Fruit fly (Drosophila melanogaster) whole organism, embryonic: ENCODE data around the gene ppk24.

ENCODE experiments used
- ATbp ChIP-seq: fragments of 200-800 bp; sonication (Bioruptor generic); optimal IDR thresholded peaks from 2 replicates; lab custom pipeline; 2017; ENCODE audit warnings: missing biosample characterization, mild to moderate bottlenecking, missing genetic modification characterization, missing genetic modification reagents
- Bdp1 ChIP-seq: fragments of 200-800 bp; sonication (Bioruptor generic); optimal IDR thresholded peaks from 3 replicates; lab custom pipeline; 2016; ENCODE audit warnings: missing biosample characterization, missing genetic modification characterization
- Blimp-1 ChIP-seq: fragments of 200-800 bp; sonication (Bioruptor generic); optimal IDR thresholded peaks from 3 replicates; lab custom pipeline; 2018; ENCODE audit warnings: missing biosample characterization, missing genetic modification characterization, mild to moderate bottlenecking, moderate library complexity, missing genetic modification reagents
- CG11695 ChIP-seq: fragments of 200-800 bp; sonication (Bioruptor generic); IDR thresholded peaks from 3 replicates; pipeline ENCODE4 v1.3.6; 2022; ENCODE audit warnings: missing biosample characterization, missing genetic modification characterization
- CG12942 ChIP-seq: fragments of 200-800 bp; sonication (Bioruptor generic); optimal IDR thresholded peaks from 3 replicates; lab custom pipeline; 2016; ENCODE audit warnings: missing biosample characterization, missing genetic modification characterization
- CG14860 ChIP-seq: fragments of 200-800 bp; sonication (Bioruptor generic); IDR thresholded peaks from 3 replicates; pipeline ENCODE4 v1.3.6; 2022; ENCODE audit warnings: missing biosample characterization, missing genetic modification characterization; ENCODE audit not compliant: partially characterized antibody
- CG17361 ChIP-seq: fragments of 200-800 bp; sonication (Bioruptor generic); IDR thresholded peaks from 3 replicates; pipeline ENCODE4 v1.3.6; 2022; ENCODE audit warnings: missing biosample characterization, missing genetic modification characterization
- CG17568 ChIP-seq: fragments of 200-800 bp; sonication (Bioruptor generic); optimal IDR thresholded peaks from 2 replicates; lab custom pipeline; 2018; ENCODE audit warnings: missing biosample characterization, mild to moderate bottlenecking, missing genetic modification characterization, moderate library complexity
- CG1832 ChIP-seq: fragments of 200-800 bp; sonication (Bioruptor generic); optimal IDR thresholded peaks from 2 replicates; lab custom pipeline; 2017; ENCODE audit warnings: missing biosample characterization, mild to moderate bottlenecking, missing genetic modification characterization, inconsistent platforms
- CG18599 ChIP-seq: fragments of 200-800 bp; sonication (Bioruptor generic); optimal IDR thresholded peaks from 3 replicates; lab custom pipeline; 2017; ENCODE audit warnings: missing biosample characterization, missing genetic modification characterization, mild to moderate bottlenecking, moderate library complexity, missing genetic modification reagents
- CG3995 ChIP-seq: fragments of 200-800 bp; sonication (Bioruptor generic); optimal IDR thresholded peaks from 3 replicates; lab custom pipeline; 2016; ENCODE audit warnings: missing biosample characterization, missing genetic modification characterization
- CG4360 ChIP-seq: fragments of 200-800 bp; sonication (Bioruptor generic); IDR thresholded peaks from 2 replicates; pipeline ENCODE4 v1.3.6; 2022; ENCODE audit warnings: missing biosample characterization, missing genetic modification characterization
- CG8281 ChIP-seq: fragments of 200-800 bp; sonication (Bioruptor generic); optimal IDR thresholded peaks from 2 replicates; lab custom pipeline; 2018; ENCODE audit warnings: missing biosample characterization, mild to moderate bottlenecking, missing genetic modification characterization, moderate library complexity
- CG8388 ChIP-seq: fragments of 200-800 bp; sonication (Bioruptor generic); optimal IDR thresholded peaks from 2 replicates; lab custom pipeline; 2019; ENCODE audit warnings: missing biosample characterization, mild to moderate bottlenecking, missing genetic modification characterization, moderate library complexity
- CG9215 ChIP-seq: fragments of 200-800 bp; sonication (Bioruptor generic); IDR thresholded peaks from 2 replicates; pipeline ENCODE4 v1.3.6; 2022; ENCODE audit warnings: missing biosample characterization, missing genetic modification characterization
- Deaf1 ChIP-seq: fragments of 200-800 bp; optimal IDR thresholded peaks from 3 replicates; lab custom pipeline; 2019; ENCODE audit warnings: missing biosample characterization, mild to moderate bottlenecking, missing genetic modification characterization, moderate library complexity
- Hey ChIP-seq: fragments of 200-800 bp; sonication (Bioruptor generic); optimal IDR thresholded peaks from 3 replicates; lab custom pipeline; 2018; ENCODE audit warnings: missing biosample characterization, mild to moderate bottlenecking, missing genetic modification characterization
- HmgZ ChIP-seq: fragments of 200-800 bp; sonication (Bioruptor generic); optimal IDR thresholded peaks from 2 replicates; lab custom pipeline; 2018; ENCODE audit warnings: missing biosample characterization, mild to moderate bottlenecking, missing genetic modification characterization
- Jarid2 ChIP-seq: fragments of 200-800 bp; sonication (Bioruptor generic); optimal IDR thresholded peaks from 3 replicates; lab custom pipeline; 2017; ENCODE audit warnings: mild to moderate bottlenecking, missing biosample characterization, missing genetic modification reagents, missing genetic modification characterization
- MESR4 ChIP-seq: fragments of 200-800 bp; sonication (Bioruptor generic); optimal IDR thresholded peaks from 2 replicates; lab custom pipeline; 2018; ENCODE audit warnings: missing biosample characterization, mild to moderate bottlenecking, missing genetic modification characterization, moderate library complexity
- Ravus ChIP-seq: fragments of 200-800 bp; sonication (Bioruptor generic); IDR thresholded peaks from 2 replicates; pipeline ENCODE4 v1.3.6; 2022; ENCODE audit warnings: missing biosample characterization, missing genetic modification characterization
- Sry-β ChIP-seq: fragments of 200-800 bp; sonication (Bioruptor generic); optimal IDR thresholded peaks from 2 replicates; lab custom pipeline; 2018; ENCODE audit warnings: missing biosample characterization, mild to moderate bottlenecking, missing genetic modification characterization, moderate library complexity
- Stat92E ChIP-seq, 3 experiments: fragments of >200 bp in 2 of 3; fragments of 200-800 bp in 1 of 3; sonication (Bioruptor generic) in 1 of 3; optimal IDR thresholded peaks; 2 replicates each; lab custom pipeline; 2017 to 2019; ENCODE audit warnings: missing biosample characterization in 3 of 3, missing genetic modification characterization in 3 of 3, mild to moderate bottlenecking in 1 of 3, moderate library complexity in 1 of 3
- abd-A ChIP-seq: fragments of 200-800 bp; sonication (Bioruptor generic); optimal IDR thresholded peaks from 3 replicates; lab custom pipeline; 2019; ENCODE audit warnings: missing biosample characterization, mild to moderate bottlenecking, missing genetic modification characterization, moderate library complexity
- bowl ChIP-seq: fragments of 200-800 bp; sonication (Bioruptor generic); IDR thresholded peaks from 2 replicates; pipeline ENCODE4 v1.3.6; 2022; ENCODE audit warnings: missing biosample characterization, missing genetic modification characterization
- cad ChIP-seq: fragments of >200 bp; optimal IDR thresholded peaks from 2 replicates; lab custom pipeline; 2017; ENCODE audit warnings: missing biosample characterization, missing genetic modification characterization
- chinmo ChIP-seq: fragments of 200-800 bp; sonication (Bioruptor generic); IDR thresholded peaks from 4 replicates; pipeline ENCODE4 v1.3.6; 2022; ENCODE audit warnings: missing biosample characterization, missing genetic modification characterization; ENCODE audit not compliant: partially characterized antibody
- da ChIP-seq: fragments of 200-800 bp; sonication (Bioruptor generic); optimal IDR thresholded peaks from 2 replicates; lab custom pipeline; 2016; ENCODE audit warnings: missing biosample characterization, missing genetic modification characterization
- dimm ChIP-seq: fragments of 200-800 bp; sonication (Bioruptor generic); IDR thresholded peaks from 2 replicates; pipeline ENCODE4 v1.3.6; 2022; ENCODE audit warnings: missing biosample characterization, missing genetic modification characterization
- gt ChIP-seq: fragments of 200-800 bp; sonication (Bioruptor generic); IDR thresholded peaks from 2 replicates; pipeline ENCODE4 v1.3.6; 2022; ENCODE audit warnings: missing biosample characterization, missing genetic modification characterization
- ham ChIP-seq: fragments of 200-800 bp; sonication (Bioruptor generic); IDR thresholded peaks from 2 replicates; pipeline ENCODE4 v1.3.6; 2022; ENCODE audit warnings: missing biosample characterization, missing genetic modification characterization
- hb ChIP-seq: fragments of 200-800 bp; sonication (Bioruptor generic); IDR thresholded peaks from 3 replicates; pipeline ENCODE4 v1.3.6; 2022; ENCODE audit warnings: missing biosample characterization, missing genetic modification characterization; ENCODE audit not compliant: partially characterized antibody
- jigr1 ChIP-seq: fragments of 200-800 bp; sonication (Bioruptor generic); IDR thresholded peaks from 3 replicates; pipeline ENCODE4 v1.3.6; 2022; ENCODE audit warnings: missing biosample characterization, missing genetic modification characterization
- kay ChIP-seq: fragments of 200-800 bp; sonication (Bioruptor generic); optimal IDR thresholded peaks from 2 replicates; lab custom pipeline; 2016; ENCODE audit warnings: missing biosample characterization, missing genetic modification characterization
- mam ChIP-seq: fragments of 200-800 bp; sonication (Bioruptor generic); optimal IDR thresholded peaks from 3 replicates; lab custom pipeline; 2016; ENCODE audit warnings: missing biosample characterization, missing genetic modification characterization
- nom ChIP-seq: fragments of 200-800 bp; sonication (Bioruptor generic); optimal IDR thresholded peaks from 2 replicates; lab custom pipeline; 2017; ENCODE audit warnings: missing biosample characterization, missing genetic modification characterization, mild to moderate bottlenecking, moderate library complexity, missing genetic modification reagents
- rib ChIP-seq: fragments of 200-800 bp; sonication (Bioruptor generic); IDR thresholded peaks from 2 replicates; pipeline ENCODE4 v1.3.6; 2022; ENCODE audit warnings: missing biosample characterization, missing genetic modification characterization
- schlank ChIP-seq: fragments of 200-800 bp; sonication (Bioruptor generic); optimal IDR thresholded peaks from 2 replicates; lab custom pipeline; 2018; ENCODE audit warnings: missing biosample characterization, mild to moderate bottlenecking, missing genetic modification characterization
- scrt ChIP-seq: fragments of 200-800 bp; sonication (Bioruptor generic); optimal IDR thresholded peaks from 2 replicates; lab custom pipeline; 2018; ENCODE audit warnings: missing biosample characterization, mild to moderate bottlenecking, missing genetic modification characterization, moderate library complexity
- seq ChIP-seq: fragments of 200-800 bp; sonication (Bioruptor generic); IDR thresholded peaks from 2 replicates; pipeline ENCODE4 v1.3.6; 2022; ENCODE audit warnings: missing biosample characterization, missing genetic modification characterization
- shn ChIP-seq: fragments of 200-800 bp; sonication (Bioruptor generic); optimal IDR thresholded peaks from 3 replicates; lab custom pipeline; 2016; ENCODE audit warnings: missing biosample characterization, missing genetic modification characterization
- sima ChIP-seq: fragments of 200-800 bp; sonication (Bioruptor generic); optimal IDR thresholded peaks from 2 replicates; lab custom pipeline; 2016; ENCODE audit warnings: missing biosample characterization, missing genetic modification characterization
- sna ChIP-seq: fragments of 200-800 bp; sonication (Bioruptor generic); IDR thresholded peaks from 2 replicates; pipeline ENCODE4 v1.3.6; 2022; ENCODE audit warnings: missing biosample characterization, missing genetic modification characterization; ENCODE audit not compliant: partially characterized antibody
- tin ChIP-seq: fragments of 200-800 bp; sonication (Bioruptor generic); optimal IDR thresholded peaks from 3 replicates; lab custom pipeline; 2016; ENCODE audit warnings: missing biosample characterization, missing genetic modification characterization
- unpg ChIP-seq: fragments of 200-800 bp; sonication (Bioruptor generic); optimal IDR thresholded peaks from 3 replicates; lab custom pipeline; 2018; ENCODE audit warnings: missing biosample characterization, mild to moderate bottlenecking, missing genetic modification characterization, moderate library complexity
- z ChIP-seq: fragments of 200-800 bp; sonication (Bioruptor generic); IDR thresholded peaks from 3 replicates; pipeline ENCODE4 v1.3.6; 2022; ENCODE audit warnings: missing biosample characterization, missing genetic modification characterization

The ppk24 gene

dm6 chr3R:31222125-31222889 lies 43.2 kb upstream of the ppk24 start (continued):
- TF ChIP-seq dimm (GFP tag; lab: Robert Waterston, UW) (no peak), scrt (peak; percentile 71), Sry-β (GFP tag; lab: Kevin White, UChicago) (peak; percentile 16), Bdp1 (GFP tag; lab: Kevin White, UChicago) (peak; percentile 69), da (GFP tag; lab: Kevin White, UChicago) (peak; percentile 41), rib (GFP tag; lab: Robert Waterston, UW) (no peak), bowl (GFP tag; lab: Robert Waterston, UW) (no peak), HmgZ (peak; percentile 85), Deaf1 (tag; lab: Kevin White, UChicago) (peak; percentile 47), Stat92E (GFP tag; optimal IDR thresholded peaks at IDR 0.05; lab: Kevin White, UChicago) (no peak), ATbp (GFP tag; lab: Kevin White, UChicago) (peak; percentile 80), CG3995 (GFP tag; lab: Kevin White, UChicago) (peak; percentile 27), CG11695 (GFP tag; lab: Robert Waterston, UW) (no peak), sna (GFP tag; lab: Robert Waterston, UW) (no peak), CG12942 (GFP tag; lab: Kevin White, UChicago) (peak; percentile 77), CG14860 (GFP tag; lab: Robert Waterston, UW) (no peak), Jarid2 (peak; percentile 12), ham (GFP tag; lab: Robert Waterston, UW) (no peak)

dm6 chr3R:31222890-31223569 lies 42.5 kb upstream of the ppk24 start:
- TF ChIP-seq unpg (GFP tag; lab: Kevin White, UChicago) (no peak), schlank (tag; lab: Kevin White, UChicago) (no peak), gt (no peak), jigr1 (GFP tag; lab: Robert Waterston, UW) (no peak), cad (peak; percentile 78), tin (no peak), sima (GFP tag; lab: Kevin White, UChicago) (no peak), shn (GFP tag; lab: Kevin White, UChicago) (no peak), CG17361 (GFP tag; lab: Robert Waterston, UW) (no peak), Ravus (no peak), MESR4 (no peak), seq (GFP tag; lab: Robert Waterston, UW) (no peak), scrt (peak; percentile 89), kay (GFP tag; lab: Kevin White, UChicago) (no peak), Hey (tag; lab: Kevin White, UChicago) (peak; percentile 33), Blimp-1 (no peak), CG8281 (tag; lab: Kevin White, UChicago) (peak; percentile 26), z (no peak), mam (no peak), CG1832 (GFP tag; lab: Kevin White, UChicago) (no peak), chinmo (0 out of 4 replicates have a peak, but pooled peaks have one; percentile 3), nom (GFP tag; lab: Kevin White, UChicago) (no peak), hb (GFP tag; lab: Robert Waterston, UW) (no peak), abd-A (peak; percentile 98), CG17568 (GFP tag; lab: Kevin White, UChicago) (no peak), CG8388 (GFP tag; lab: Kevin White, UChicago) (no peak), CG18599 (GFP tag; lab: Kevin White, UChicago) (no peak), CG14860 (GFP tag; lab: Robert Waterston, UW) (no peak), CG4360 (0 out of 2 replicates have a peak, but pooled peaks have one; percentile 2), CG9215 (GFP tag; lab: Robert Waterston, UW) (no peak)
